Fruit fly (Drosophila melanogaster): ENCODE data around the gene Npc2d.

Gene Npc2d

DNA sequence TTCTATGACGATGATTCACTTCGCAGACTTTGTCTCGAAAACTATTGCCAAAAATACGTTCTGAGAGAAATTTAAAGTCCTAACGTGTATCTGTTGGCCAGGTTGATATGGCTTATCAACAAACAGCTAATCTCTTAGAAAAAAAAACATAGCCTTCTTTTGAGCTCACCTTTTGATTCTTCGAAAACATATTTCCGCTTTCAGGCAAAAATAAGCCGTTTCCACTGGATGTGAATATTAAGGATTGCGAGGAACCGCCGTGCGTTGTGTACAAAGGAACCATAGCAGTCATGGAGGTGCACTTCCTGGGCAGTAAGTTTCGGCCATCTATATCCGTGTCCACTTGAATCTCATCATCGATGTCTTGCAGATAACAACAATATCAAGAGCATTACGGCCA lies 2.3 kb downstream of the Npc2d start:
- TF ChIP-seq insv (optimal IDR thresholded peaks at IDR 0.05) (no peak), h (optimal IDR thresholded peaks at IDR 0.05) (no peak), ttk (optimal IDR thresholded peaks at IDR 0.05) (no peak), Sin3A (optimal IDR thresholded peaks at IDR 0.05) (no peak), Myc (optimal IDR thresholded peaks at IDR 0.05) (no peak), psq (optimal IDR thresholded peaks at IDR 0.05) (no peak)

DNA sequence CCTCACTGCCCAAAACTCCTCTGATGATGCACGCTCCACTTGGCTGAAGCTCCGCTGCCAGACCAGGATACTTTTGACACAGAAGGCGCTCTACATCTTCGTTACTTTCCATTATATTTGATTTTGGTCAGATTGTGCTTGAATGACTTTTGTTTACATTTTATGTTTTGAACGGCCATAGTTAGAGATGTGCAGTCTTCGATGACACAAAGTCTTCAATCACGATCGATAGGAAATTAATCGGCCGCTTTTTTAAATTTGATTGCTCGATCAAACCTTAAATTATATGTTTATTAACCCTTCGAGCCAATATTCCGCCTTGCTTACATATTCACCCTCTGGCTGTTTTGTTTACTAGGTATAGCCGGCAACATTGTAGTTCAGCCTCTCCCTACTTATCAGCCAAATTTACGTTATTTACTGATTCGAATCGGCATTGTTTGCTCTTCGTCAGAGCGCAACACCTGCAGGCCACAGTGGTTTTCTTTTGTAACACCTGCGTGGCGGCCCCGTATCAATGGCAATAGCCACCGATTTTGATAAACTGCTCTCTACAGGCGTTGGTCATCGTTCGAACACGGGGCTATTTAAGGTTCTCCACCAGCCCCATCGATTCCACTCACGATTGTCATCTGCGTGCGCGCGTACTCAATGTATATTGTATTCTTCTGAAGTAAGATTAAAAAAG lies 3.0 kb downstream of the Npc2d start, which contains the start of the genes Fancl and Npc2e:
Gene Fancl, minus strand, starts transcription at position 175 of the 688 bp plus-strand sequence.
Gene Npc2e, plus strand, starts transcription at position 638 of the 688 bp plus-strand sequence.
- TF ChIP-seq insv (optimal IDR thresholded peaks at IDR 0.05) (no peak), psq (optimal IDR thresholded peaks at IDR 0.05) (no peak), h (optimal IDR thresholded peaks at IDR 0.05) (no peak), Myc (optimal IDR thresholded peaks at IDR 0.05) (no peak), ttk (optimal IDR thresholded peaks at IDR 0.05) (no peak), Sin3A (optimal IDR thresholded peaks at IDR 0.05) (no peak)

DNA sequence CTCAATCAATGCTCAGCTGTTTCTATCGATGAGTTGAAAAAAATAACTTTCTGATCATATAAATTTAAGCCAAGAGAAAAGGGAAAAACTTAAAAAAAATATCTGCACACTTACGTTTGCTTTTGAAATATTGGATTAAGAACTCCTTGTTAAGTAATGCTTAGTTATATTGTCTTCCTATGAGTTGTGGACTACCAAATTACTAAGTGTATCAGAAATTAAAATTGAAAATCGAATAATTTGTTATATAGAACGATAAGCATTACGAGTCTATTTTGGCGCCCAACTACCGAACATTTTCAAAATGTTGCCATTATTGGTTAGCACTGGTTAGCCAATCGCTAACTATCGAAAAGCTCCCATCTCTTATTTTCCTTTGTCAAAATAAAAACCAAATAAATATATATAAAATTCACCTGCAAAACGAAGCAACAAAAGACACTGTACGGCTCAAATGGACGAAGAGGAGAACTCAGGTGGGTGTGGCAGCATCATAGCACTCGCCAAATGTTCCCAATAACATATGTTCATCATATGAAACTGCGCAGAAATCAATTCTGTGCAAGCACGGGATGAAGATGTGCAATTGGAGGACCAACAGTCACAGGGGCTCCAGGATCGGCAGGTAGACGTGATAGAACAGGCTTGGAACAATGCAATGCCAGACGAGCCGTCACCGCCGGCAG lies 6.9 kb downstream of the Npc2d start, which contains the start of gene ohgt:
Gene ohgt, plus strand, starts transcription at position 358 of the 686 bp plus-strand sequence.
- TF ChIP-seq h (optimal IDR thresholded peaks at IDR 0.05) = no peak
- TF ChIP-seq Sin3A (optimal IDR thresholded peaks at IDR 0.05) = no peak
- TF ChIP-seq Myc (optimal IDR thresholded peaks at IDR 0.05) = no peak
- no peak for TF ChIP-seq ttk (optimal IDR thresholded peaks at IDR 0.05)
- TF ChIP-seq psq (optimal IDR thresholded peaks at IDR 0.05) = no peak
- no peak for TF ChIP-seq insv (optimal IDR thresholded peaks at IDR 0.05)

DNA sequence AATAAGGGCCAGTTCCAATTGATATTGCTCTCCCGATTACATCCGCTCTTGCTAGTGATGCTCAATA lies 7.3 kb downstream of the Npc2d start, which contains the start of gene CG12811:
Gene CG12811, minus strand, starts transcription at position 23 of the 67 bp plus-strand sequence.
- TF ChIP-seq ttk (optimal IDR thresholded peaks at IDR 0.05) (no peak), psq (optimal IDR thresholded peaks at IDR 0.05) (no peak), Myc (optimal IDR thresholded peaks at IDR 0.05) (no peak), Sin3A (optimal IDR thresholded peaks at IDR 0.05) (no peak), insv (optimal IDR thresholded peaks at IDR 0.05) (no peak), h (optimal IDR thresholded peaks at IDR 0.05) (no peak)

DNA sequence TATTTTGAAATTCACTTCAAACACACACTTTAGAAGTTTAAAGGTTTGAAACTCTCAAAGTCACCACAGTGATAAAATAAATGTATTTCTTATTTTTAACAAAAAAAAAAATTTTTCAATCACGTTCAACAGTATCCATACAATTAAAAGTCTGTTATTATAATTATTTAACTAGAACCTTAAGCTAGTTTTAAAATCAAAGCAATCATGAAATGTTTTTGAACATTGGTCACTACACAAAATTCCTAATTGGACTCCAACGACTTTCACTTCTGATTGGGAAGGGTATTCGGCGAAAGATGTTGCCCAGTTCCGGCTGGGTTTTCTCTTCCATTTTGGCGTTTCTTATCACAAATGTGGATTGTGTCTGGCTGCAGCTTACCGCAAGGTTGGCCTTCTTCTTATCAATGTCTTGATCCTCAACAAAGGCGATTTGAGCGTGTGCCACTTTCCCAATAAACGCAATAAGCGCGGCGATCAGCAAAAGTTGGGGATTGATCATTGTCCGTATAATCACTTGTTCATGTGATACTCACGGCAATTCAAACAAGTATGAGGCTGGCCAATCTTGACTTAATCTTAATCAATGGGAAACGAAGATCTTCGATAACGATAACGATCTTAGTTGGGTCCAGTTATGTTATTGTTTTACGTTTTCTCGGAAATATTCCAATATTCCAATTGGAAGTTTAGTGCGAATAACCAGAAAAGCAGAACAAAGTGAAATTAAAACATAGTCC lies 7.7 kb downstream of the Npc2d start:
- TF ChIP-seq psq (optimal IDR thresholded peaks at IDR 0.05) = no peak
- no peak for TF ChIP-seq Myc (optimal IDR thresholded peaks at IDR 0.05)

DNA sequence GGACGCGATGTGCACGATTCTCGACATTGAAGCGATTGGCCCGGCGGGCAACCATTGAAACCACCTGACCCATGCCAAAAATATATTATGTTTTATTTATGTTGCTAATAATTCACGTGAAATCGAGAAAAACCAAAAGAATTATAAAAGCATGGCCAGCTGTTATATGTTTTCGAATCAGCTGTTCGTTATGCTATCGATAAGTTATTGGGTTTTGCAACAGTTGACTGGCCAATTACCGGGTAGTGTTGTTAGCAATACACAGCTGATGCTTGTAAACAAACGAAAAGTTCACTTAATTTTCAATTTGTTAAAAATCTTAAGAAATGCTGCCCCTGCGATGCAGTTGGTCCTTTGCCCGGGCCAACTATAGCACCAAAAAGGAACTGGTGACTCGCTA lies 10.5 kb downstream of the Npc2d start, which contains the start of the genes CG11722 and mtTFB2:
Gene CG11722, minus strand, starts transcription at position 200 of the 400 bp plus-strand sequence.
Gene mtTFB2, plus strand, starts transcription at position 232 of the 400 bp plus-strand sequence.
- TF ChIP-seq psq (optimal IDR thresholded peaks at IDR 0.05) (no peak), insv (optimal IDR thresholded peaks at IDR 0.05) (no peak)

DNA sequence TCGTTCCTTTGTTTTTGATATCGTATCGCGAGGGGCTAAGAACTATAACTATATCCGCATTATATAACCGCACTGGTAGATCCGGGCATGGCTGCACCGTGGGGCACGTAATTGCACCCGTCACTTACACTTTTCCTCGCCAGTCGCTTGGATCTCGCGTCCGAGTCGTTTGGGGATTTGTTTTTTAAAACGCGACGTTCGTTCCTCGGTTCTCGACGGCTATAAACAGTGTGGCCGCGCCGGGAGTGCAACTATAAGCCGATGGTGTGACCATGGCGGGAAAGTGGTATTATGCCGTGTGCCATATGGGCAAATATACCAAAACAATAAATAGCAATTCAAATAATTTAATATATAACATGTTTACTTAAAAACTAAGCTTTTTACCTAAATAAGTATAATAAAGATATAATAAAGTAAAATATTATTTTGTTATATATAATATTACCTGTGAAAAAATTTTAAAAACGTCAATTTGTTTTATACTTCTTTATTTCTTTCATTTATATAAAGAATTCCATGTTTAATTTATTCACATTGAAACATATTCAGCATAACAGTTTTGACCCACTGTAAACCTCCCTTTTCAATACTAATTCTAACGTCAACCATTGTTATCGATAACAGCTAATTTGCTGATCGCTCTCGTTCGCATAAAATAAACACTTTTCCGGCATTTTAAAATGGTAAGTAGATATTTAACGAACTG lies 13.1 kb downstream of the Npc2d start, which contains the start of the genes Mical and CG3909:
Gene Mical, minus strand, starts transcription at position 232 of the 709 bp plus-strand sequence.
Gene CG3909, plus strand, starts transcription at position 607 of the 709 bp plus-strand sequence.
- TF ChIP-seq Myc (optimal IDR thresholded peaks at IDR 0.05) (no peak), ttk (optimal IDR thresholded peaks at IDR 0.05) (no peak), psq (optimal IDR thresholded peaks at IDR 0.05) (no peak), insv (optimal IDR thresholded peaks at IDR 0.05) (no peak), Sin3A (optimal IDR thresholded peaks at IDR 0.05) (no peak), h (optimal IDR thresholded peaks at IDR 0.05) (no peak)

DNA sequence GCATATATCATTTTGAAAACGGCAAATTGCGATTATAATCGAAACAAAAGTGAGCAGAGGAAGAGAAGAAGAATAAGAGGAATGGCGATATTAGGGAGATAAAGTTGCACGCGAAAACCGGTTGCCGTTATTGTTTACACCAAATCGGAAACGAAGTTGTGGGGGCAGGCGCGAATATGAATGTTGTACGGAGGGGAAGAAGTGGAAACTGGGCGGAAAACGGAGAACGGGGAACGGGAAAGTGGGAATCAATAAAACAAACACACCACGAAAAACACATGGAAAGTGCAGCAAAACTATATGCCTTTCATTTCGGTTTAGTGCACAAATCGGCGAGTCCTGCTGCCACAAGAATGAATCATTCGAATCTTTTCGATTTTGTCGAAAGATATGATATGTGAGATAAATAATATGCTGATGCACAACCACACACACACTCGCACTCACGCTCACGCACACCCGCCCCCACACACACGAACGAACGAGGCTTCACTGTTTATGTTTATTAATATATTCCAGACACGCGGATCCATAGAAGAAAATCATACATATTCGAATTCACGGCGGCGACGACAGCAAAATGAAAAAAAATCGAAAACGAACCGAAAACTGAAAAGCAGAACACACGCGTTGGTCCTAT lies 13.7 kb downstream of the Npc2d start:
- TF ChIP-seq Myc (optimal IDR thresholded peaks at IDR 0.05) (no peak), h (optimal IDR thresholded peaks at IDR 0.05) (no peak), insv (optimal IDR thresholded peaks at IDR 0.05) (no peak), psq (optimal IDR thresholded peaks at IDR 0.05) (no peak), Sin3A (optimal IDR thresholded peaks at IDR 0.05) (no peak), ttk (optimal IDR thresholded peaks at IDR 0.05) (no peak)

DNA sequence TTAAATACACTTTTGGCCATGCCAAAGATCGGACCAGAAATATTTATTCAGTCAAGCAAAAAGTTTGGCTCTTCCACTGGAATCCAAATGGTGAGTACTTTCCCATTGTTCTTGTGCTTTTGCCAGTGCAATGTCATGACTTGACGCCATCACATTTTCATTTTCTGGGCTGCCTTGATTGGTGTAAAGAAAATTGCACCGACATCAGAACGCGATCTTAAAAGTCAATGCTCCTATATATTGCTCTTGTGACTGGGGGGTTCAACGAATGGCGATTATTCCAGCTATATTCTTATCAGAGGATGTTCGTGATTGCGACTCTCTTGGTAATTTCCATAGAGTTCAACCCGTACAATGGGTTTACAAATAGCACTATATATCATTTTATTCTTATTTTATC lies 15.4 kb downstream of the Npc2d start:
- no peak for TF ChIP-seq Sin3A (optimal IDR thresholded peaks at IDR 0.05)
- no peak for TF ChIP-seq ttk (optimal IDR thresholded peaks at IDR 0.05)
- TF ChIP-seq psq (optimal IDR thresholded peaks at IDR 0.05) = no peak
- no peak for TF ChIP-seq insv (optimal IDR thresholded peaks at IDR 0.05)
- TF ChIP-seq Myc (optimal IDR thresholded peaks at IDR 0.05) = no peak
- TF ChIP-seq h (optimal IDR thresholded peaks at IDR 0.05) = no peak

DNA sequence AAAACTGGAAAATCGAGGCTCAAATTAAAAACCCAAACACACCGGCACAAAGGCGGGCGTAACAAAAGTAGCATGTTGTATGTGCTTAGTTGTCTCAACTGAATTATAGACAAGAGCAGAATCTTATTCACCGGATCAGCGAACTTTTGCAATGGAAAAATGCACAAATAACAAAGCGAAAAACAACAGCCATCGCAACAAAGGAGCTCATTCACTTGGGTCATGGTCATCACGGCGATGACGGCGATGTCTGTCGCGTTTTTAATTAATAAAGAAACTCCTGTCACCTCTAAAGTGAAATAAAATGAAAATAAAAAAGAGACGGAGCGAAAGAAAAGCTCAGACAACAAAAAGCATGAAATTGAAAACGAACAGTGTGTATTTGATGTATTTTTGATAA lies 16.7 kb downstream of the Npc2d start:
- no peak for TF ChIP-seq Sin3A (optimal IDR thresholded peaks at IDR 0.05)
- no peak for TF ChIP-seq ttk (optimal IDR thresholded peaks at IDR 0.05)
- no peak for TF ChIP-seq h (optimal IDR thresholded peaks at IDR 0.05)
- TF ChIP-seq psq (optimal IDR thresholded peaks at IDR 0.05) = no peak
- no peak for TF ChIP-seq Myc (optimal IDR thresholded peaks at IDR 0.05)
- no peak for TF ChIP-seq insv (optimal IDR thresholded peaks at IDR 0.05)

DNA sequence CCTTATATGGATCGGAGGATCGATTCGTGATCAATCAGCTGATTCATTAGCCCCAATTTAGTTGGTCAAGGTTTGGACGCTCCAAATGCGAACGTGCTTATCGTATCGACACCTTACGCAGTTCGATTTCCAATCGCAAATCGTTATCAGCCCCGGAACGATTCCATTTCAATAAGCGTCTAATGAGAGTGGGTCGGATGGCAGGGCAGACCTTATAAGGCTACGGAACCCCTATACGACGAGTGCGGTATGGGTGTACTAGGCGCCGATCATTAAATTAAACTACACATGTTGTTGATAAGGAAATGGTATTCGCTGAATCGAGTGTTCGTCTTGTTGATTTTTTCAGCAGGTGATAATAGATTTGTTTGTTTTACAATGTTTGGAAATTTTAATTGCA lies 20.1 kb downstream of the Npc2d start:
- TF ChIP-seq psq (optimal IDR thresholded peaks at IDR 0.05) = no peak
- TF ChIP-seq Sin3A (optimal IDR thresholded peaks at IDR 0.05) = no peak
- TF ChIP-seq insv (optimal IDR thresholded peaks at IDR 0.05) = no peak
- no peak for TF ChIP-seq Myc (optimal IDR thresholded peaks at IDR 0.05)
- no peak for TF ChIP-seq ttk (optimal IDR thresholded peaks at IDR 0.05)
- no peak for TF ChIP-seq h (optimal IDR thresholded peaks at IDR 0.05)
